Fruit fly (Drosophila melanogaster) whole organism, embryonic: ENCODE data around the gene CG43120.

Experiments
- Abd-B ChIP-seq: fragments of 200-800 bp; sonication (Bioruptor generic); optimal IDR thresholded peaks from 2 replicates; lab custom pipeline; 2018; ENCODE audit warnings: missing biosample characterization, mild to moderate bottlenecking, missing genetic modification characterization, moderate library complexity
- Atf-2 ChIP-seq: fragments of 200-800 bp; sonication (Bioruptor generic); optimal IDR thresholded peaks from 2 replicates; lab custom pipeline; 2016; ENCODE audit warnings: missing biosample characterization, missing genetic modification characterization
- Bteb2 ChIP-seq: fragments of 200-800 bp; sonication (Bioruptor generic); optimal IDR thresholded peaks from 2 replicates; lab custom pipeline; 2016; ENCODE audit warnings: missing biosample characterization, missing genetic modification characterization
- CG10147 ChIP-seq: fragments of 200-800 bp; sonication (Bioruptor generic); optimal IDR thresholded peaks from 2 replicates; lab custom pipeline; 2019; ENCODE audit warnings: missing biosample characterization, mild to moderate bottlenecking, missing genetic modification characterization, moderate library complexity
- CG10431 ChIP-seq: fragments of 200-800 bp; sonication (Bioruptor generic); optimal IDR thresholded peaks from 3 replicates; lab custom pipeline; 2018; ENCODE audit warnings: missing biosample characterization, mild to moderate bottlenecking, missing genetic modification characterization
- CG1233 ChIP-seq: fragments of 200-800 bp; sonication (Bioruptor generic); optimal IDR thresholded peaks from 4 replicates; lab custom pipeline; 2018; ENCODE audit warnings: missing biosample characterization, mild to moderate bottlenecking, missing genetic modification characterization
- CG12769 ChIP-seq: fragments of 200-800 bp; sonication (Bioruptor generic); optimal IDR thresholded peaks from 2 replicates; lab custom pipeline; 2019; ENCODE audit warnings: missing biosample characterization, mild to moderate bottlenecking, missing genetic modification characterization, moderate library complexity
- CG13287 ChIP-seq: fragments of 200-800 bp; sonication (Bioruptor generic); IDR thresholded peaks from 2 replicates; pipeline ENCODE4 v1.3.6; 2022; ENCODE audit warnings: missing biosample characterization, missing genetic modification characterization; ENCODE audit not compliant: partially characterized antibody
- CG15269 ChIP-seq: fragments of 200-800 bp; sonication (Bioruptor generic); optimal IDR thresholded peaks from 2 replicates; lab custom pipeline; 2018; ENCODE audit warnings: missing biosample characterization, mild to moderate bottlenecking, missing genetic modification characterization, moderate library complexity
- CG1647 ChIP-seq: fragments of 200-800 bp; sonication (Bioruptor generic); optimal IDR thresholded peaks from 3 replicates; lab custom pipeline; 2016; ENCODE audit warnings: missing biosample characterization, missing genetic modification characterization
- CG17186 ChIP-seq: fragments of 200-800 bp; sonication (Bioruptor generic); optimal IDR thresholded peaks from 3 replicates; lab custom pipeline; 2017; ENCODE audit warnings: missing biosample characterization, missing genetic modification reagents, missing genetic modification characterization
- CG2199 ChIP-seq: fragments of 200-800 bp; sonication (Bioruptor generic); IDR thresholded peaks from 3 replicates; pipeline ENCODE4 v1.3.6; 2022; ENCODE audit warnings: missing biosample characterization, missing genetic modification characterization
- CG30020 ChIP-seq: fragments of 200-800 bp; optimal IDR thresholded peaks from 2 replicates; lab custom pipeline; 2019; ENCODE audit warnings: missing biosample characterization, mild to moderate bottlenecking, missing genetic modification characterization, moderate library complexity
- CG34422 ChIP-seq: fragments of 200-800 bp; sonication (Bioruptor generic); IDR thresholded peaks from 3 replicates; pipeline ENCODE4 v1.3.6; 2022; ENCODE audit warnings: missing biosample characterization, missing genetic modification characterization
- CG4730 ChIP-seq: fragments of 200-800 bp; sonication (Bioruptor generic); IDR thresholded peaks from 2 replicates; pipeline ENCODE4 v1.3.6; 2022; ENCODE audit warnings: missing biosample characterization, missing genetic modification characterization
- CG6689 ChIP-seq: fragments of 200-800 bp; sonication (Bioruptor generic); IDR thresholded peaks from 2 replicates; pipeline ENCODE4 v1.3.6; 2022; ENCODE audit warnings: missing biosample characterization, missing genetic modification characterization
- CG7745 ChIP-seq: fragments of 200-800 bp; sonication (Bioruptor generic); optimal IDR thresholded peaks from 2 replicates; lab custom pipeline; 2018; ENCODE audit warnings: missing biosample characterization, mild to moderate bottlenecking, missing genetic modification characterization, moderate library complexity
- CG7928 ChIP-seq: fragments of 200-800 bp; sonication (Bioruptor generic); optimal IDR thresholded peaks from 2 replicates; lab custom pipeline; 2017; ENCODE audit warnings: missing biosample characterization, mild to moderate bottlenecking, missing genetic modification characterization
- CG8924 ChIP-seq: fragments of 200-800 bp; optimal IDR thresholded peaks from 3 replicates; lab custom pipeline; 2019; ENCODE audit warnings: missing biosample characterization, mild to moderate bottlenecking, missing genetic modification characterization, moderate library complexity
- CG9609 ChIP-seq: fragments of 200-800 bp; sonication (Bioruptor generic); optimal IDR thresholded peaks from 3 replicates; lab custom pipeline; 2016; ENCODE audit warnings: missing biosample characterization, missing genetic modification characterization
- CG9932 ChIP-seq: fragments of 200-800 bp; sonication (Bioruptor generic); IDR thresholded peaks from 2 replicates; pipeline ENCODE4 v1.3.6; 2022; ENCODE audit warnings: missing biosample characterization, missing genetic modification characterization
- CkIIα-i1 ChIP-seq: fragments of 200-800 bp; sonication (Bioruptor generic); IDR thresholded peaks from 2 replicates; pipeline ENCODE4 v1.3.6; 2022; ENCODE audit warnings: missing biosample characterization, missing genetic modification characterization
- Dp ChIP-seq: fragments of 200-800 bp; sonication (Bioruptor generic); optimal IDR thresholded peaks from 2 replicates; lab custom pipeline; 2018; ENCODE audit warnings: missing biosample characterization, mild to moderate bottlenecking, missing genetic modification characterization, moderate library complexity
- Hr51 ChIP-seq, 2 experiments: fragments of 200-800 bp; sonication (Bioruptor generic); optimal IDR thresholded peaks; 2 replicates in 1 of 2; 3 replicates in 1 of 2; lab custom pipeline; 2016 to 2018; ENCODE audit warnings: missing biosample characterization in 2 of 2, missing genetic modification characterization in 2 of 2, mild to moderate bottlenecking in 1 of 2, moderate library complexity in 1 of 2
- Jarid2 ChIP-seq: fragments of 200-800 bp; sonication (Bioruptor generic); optimal IDR thresholded peaks from 3 replicates; lab custom pipeline; 2017; ENCODE audit warnings: mild to moderate bottlenecking, missing biosample characterization, missing genetic modification reagents, missing genetic modification characterization
- Myb ChIP-seq: fragments of 200-800 bp; sonication (Bioruptor generic); optimal IDR thresholded peaks from 2 replicates; lab custom pipeline; 2016; ENCODE audit warnings: missing biosample characterization, missing genetic modification characterization
- NFAT ChIP-seq: fragments of 200-800 bp; sonication (Bioruptor generic); IDR thresholded peaks from 2 replicates; pipeline ENCODE4 v1.3.6; 2022; ENCODE audit warnings: missing biosample characterization, missing genetic modification characterization
- NK7.1 ChIP-seq: fragments of 200-800 bp; sonication (Bioruptor generic); optimal IDR thresholded peaks from 3 replicates; lab custom pipeline; 2016; ENCODE audit warnings: missing biosample characterization, missing genetic modification characterization
- Ptx1 ChIP-seq: fragments of 200-800 bp; sonication (Bioruptor generic); IDR thresholded peaks from 2 replicates; pipeline ENCODE4 v1.3.6; 2022; ENCODE audit warnings: missing biosample characterization, missing genetic modification characterization
- Rx ChIP-seq: fragments of 200-800 bp; sonication (Bioruptor generic); IDR thresholded peaks from 2 replicates; pipeline ENCODE4 v1.3.6; 2022; ENCODE audit warnings: missing biosample characterization, missing genetic modification characterization
- Tbp ChIP-seq: fragments of >200 bp; optimal IDR thresholded peaks from 2 replicates; lab custom pipeline; 2018; ENCODE audit warnings: missing biosample characterization, missing genetic modification characterization
- br ChIP-seq: fragments of >200 bp; optimal IDR thresholded peaks from 2 replicates; lab custom pipeline; 2017
- btn ChIP-seq: fragments of 200-800 bp; sonication (Bioruptor generic); optimal IDR thresholded peaks from 2 replicates; lab custom pipeline; 2016; ENCODE audit warnings: missing biosample characterization, missing genetic modification characterization
- corto ChIP-seq: fragments of 200-800 bp; sonication (Bioruptor generic); optimal IDR thresholded peaks from 2 replicates; lab custom pipeline; 2016; ENCODE audit warnings: missing biosample characterization, mild to moderate bottlenecking, missing genetic modification characterization, moderate library complexity
- esg ChIP-seq: fragments of 200-800 bp; sonication (Bioruptor generic); conservative IDR thresholded peaks from 2 replicates; pipeline ENCODE4 v1.3.6; 2022; ENCODE audit warnings: missing biosample characterization, missing genetic modification characterization
- fd102C ChIP-seq: fragments of 200-800 bp; sonication (Bioruptor generic); optimal IDR thresholded peaks from 2 replicates; lab custom pipeline; 2018; ENCODE audit warnings: missing biosample characterization, mild to moderate bottlenecking, missing genetic modification characterization, moderate library complexity
- grn ChIP-seq: fragments of 200-800 bp; sonication (Bioruptor generic); optimal IDR thresholded peaks from 3 replicates; lab custom pipeline; 2017; ENCODE audit warnings: missing biosample characterization, missing genetic modification characterization
- gsb ChIP-seq: fragments of 200-800 bp; sonication (Bioruptor generic); IDR thresholded peaks from 2 replicates; pipeline ENCODE4 v1.3.6; 2022; ENCODE audit warnings: missing biosample characterization, missing genetic modification characterization
- h ChIP-seq: fragments of >200 bp; optimal IDR thresholded peaks from 2 replicates; lab custom pipeline; 2017
- her ChIP-seq: fragments of 200-800 bp; sonication (Bioruptor generic); optimal IDR thresholded peaks from 2 replicates; lab custom pipeline; 2016; ENCODE audit warnings: missing biosample characterization, missing genetic modification characterization
- ind ChIP-seq: fragments of 200-800 bp; sonication (Bioruptor generic); optimal IDR thresholded peaks from 3 replicates; lab custom pipeline; 2016; ENCODE audit warnings: missing biosample characterization, missing genetic modification characterization
- lbe ChIP-seq: fragments of 200-800 bp; sonication (Bioruptor generic); optimal IDR thresholded peaks from 2 replicates; lab custom pipeline; 2016; ENCODE audit warnings: missing biosample characterization, mild to moderate bottlenecking, missing genetic modification characterization
- otp ChIP-seq: fragments of 200-800 bp; sonication (Bioruptor generic); IDR thresholded peaks from 3 replicates; pipeline ENCODE4, ENCODE4 v1.3.6; 2022; ENCODE audit warnings: missing biosample characterization, missing genetic modification characterization
- pnt ChIP-seq: fragments of 200-800 bp; sonication (Bioruptor generic); optimal IDR thresholded peaks from 3 replicates; lab custom pipeline; 2016; ENCODE audit warnings: missing biosample characterization, missing genetic modification characterization
- salm ChIP-seq: fragments of 200-800 bp; sonication (Bioruptor generic); optimal IDR thresholded peaks from 2 replicates; lab custom pipeline; 2018; ENCODE audit warnings: missing biosample characterization, mild to moderate bottlenecking, missing genetic modification characterization
- sc ChIP-seq, 3 experiments: fragments of >200 bp in 2 of 3; fragments of 200-800 bp in 1 of 3; sonication (Bioruptor generic) in 1 of 3; optimal IDR thresholded peaks; 2 replicates in 2 of 3; 3 replicates in 1 of 3; lab custom pipeline; 2017; ENCODE audit warnings: mild to moderate bottlenecking in 1 of 3, missing biosample characterization in 1 of 3, missing genetic modification characterization in 1 of 3, missing genetic modification reagents in 1 of 3
- slp2 ChIP-seq: fragments of 200-800 bp; sonication (Bioruptor generic); optimal IDR thresholded peaks from 2 replicates; lab custom pipeline; 2016; ENCODE audit warnings: missing biosample characterization, missing genetic modification characterization
- sqz ChIP-seq: fragments of 200-800 bp; sonication (Bioruptor generic); optimal IDR thresholded peaks from 3 replicates; lab custom pipeline; 2018; ENCODE audit warnings: missing biosample characterization, mild to moderate bottlenecking, missing genetic modification characterization
- tin ChIP-seq: fragments of 200-800 bp; sonication (Bioruptor generic); optimal IDR thresholded peaks from 3 replicates; lab custom pipeline; 2016; ENCODE audit warnings: missing biosample characterization, missing genetic modification characterization
- wor ChIP-seq: fragments of 200-800 bp; sonication (Bioruptor generic); IDR thresholded peaks from 2 replicates; pipeline ENCODE4 v1.3.6; 2022; ENCODE audit warnings: missing biosample characterization, missing genetic modification characterization
- zf30C ChIP-seq: fragments of 200-800 bp; sonication (Bioruptor generic); optimal IDR thresholded peaks from 3 replicates; lab custom pipeline; 2018; ENCODE audit warnings: missing biosample characterization, mild to moderate bottlenecking, missing genetic modification characterization

The CG43120 gene

DNA sequence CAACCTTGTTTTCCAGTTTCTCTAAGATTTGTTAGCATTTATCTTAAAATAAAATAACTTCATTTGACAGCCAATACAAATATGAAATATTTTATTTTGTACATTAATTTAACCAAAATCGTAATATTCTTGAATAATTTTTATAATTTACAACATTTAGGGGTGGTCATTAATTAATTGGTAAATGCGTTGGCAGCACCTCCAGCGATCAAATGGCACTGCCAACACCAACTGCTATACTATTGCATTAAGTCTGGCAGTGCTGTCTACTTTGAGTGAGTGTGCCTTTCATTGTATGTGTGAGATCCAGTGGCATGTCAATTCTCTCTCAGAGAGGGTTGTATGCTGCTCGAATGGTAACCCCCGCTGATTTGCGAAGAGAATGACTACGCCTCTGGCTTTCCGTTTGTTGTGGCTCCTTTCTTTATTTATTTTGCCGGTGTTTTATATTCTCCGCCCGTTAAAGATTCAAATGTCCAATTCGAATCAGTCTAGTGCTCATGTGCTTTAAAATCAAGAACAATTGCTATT lies 28.5 kb downstream of the CG43120 start, which contains the start of gene CG3919 (continued):
- TF ChIP-seq CG2199 (GFP tag; lab: Robert Waterston, UW): no peak; the same call in 2 of the 3 replicates
- peak; percentile 77 for TF ChIP-seq CG6689 (GFP tag; lab: Robert Waterston, UW)
- TF ChIP-seq CG9932 (GFP tag; lab: Robert Waterston, UW): peak; percentile 79
- TF ChIP-seq CG10147 (GFP tag; lab: Kevin White, UChicago): peak; percentile 39
- no peak for TF ChIP-seq gsb (GFP tag; lab: Robert Waterston, UW)
- TF ChIP-seq br (lab: Kevin White, UChicago): no peak
- peak; percentile 36 for TF ChIP-seq lbe (GFP tag; lab: Kevin White, UChicago)
- TF ChIP-seq CG1233 (GFP tag; lab: Kevin White, UChicago): peak; percentile 18
- no peak for TF ChIP-seq CG17186 (GFP tag; lab: Kevin White, UChicago)
- TF ChIP-seq CG34422 (GFP tag; lab: Robert Waterston, UW): peak; percentile 61; the same call in 2 of the 3 replicates
- peak; percentile 51; the same call in 1 of the 2 replicates for TF ChIP-seq Ptx1
- no peak for TF ChIP-seq CG30020 (tag; lab: Kevin White, UChicago)
- TF ChIP-seq CG10431 (GFP tag; lab: Kevin White, UChicago): no peak
- no peak; the same call in 1 of the 2 replicates for TF ChIP-seq Rx (GFP tag; lab: Robert Waterston, UW)
- TF ChIP-seq wor (GFP tag; lab: Robert Waterston, UW): peak; percentile 37
- TF ChIP-seq salm (tag; lab: Kevin White, UChicago): no peak
- TF ChIP-seq CG13287 (GFP tag; lab: Robert Waterston, UW): no peak
- TF ChIP-seq CkIIα-i1 (GFP tag; lab: Robert Waterston, UW): no peak
- TF ChIP-seq CG12769 (tag; lab: Kevin White, UChicago): peak; percentile 60
- TF ChIP-seq Jarid2 (GFP tag; lab: Kevin White, UChicago): no peak
- TF ChIP-seq Tbp: no peak
- peak; percentile 60 for TF ChIP-seq slp2 (GFP tag; lab: Kevin White, UChicago)
- peak; percentile 77; the same call in 2 of the 3 replicates for TF ChIP-seq otp (GFP tag; lab: Robert Waterston, UW)
- peak; percentile 47 for TF ChIP-seq CG15269 (tag; lab: Kevin White, UChicago)
- peak; percentile 49 for TF ChIP-seq Myb (GFP tag; lab: Kevin White, UChicago)
- no peak for TF ChIP-seq fd102C (GFP tag; lab: Kevin White, UChicago)
- no peak for TF ChIP-seq btn (GFP tag; lab: Kevin White, UChicago)
- TF ChIP-seq CG7745 (tag; lab: Kevin White, UChicago): peak; percentile 18
- peak; percentile 52 for TF ChIP-seq ind (GFP tag; lab: Kevin White, UChicago)
- TF ChIP-seq Abd-B: peak; percentile 88
- peak; percentile 39 for TF ChIP-seq tin
- no peak for TF ChIP-seq sqz (GFP tag; lab: Kevin White, UChicago)
- TF ChIP-seq Bteb2 (GFP tag; lab: Kevin White, UChicago): no peak
- TF ChIP-seq CG4730 (GFP tag; lab: Robert Waterston, UW): peak; percentile 25; the same call in 1 of the 2 replicates
- peak; percentile 59 for TF ChIP-seq CG9609
- TF ChIP-seq CG1647 (GFP tag; lab: Kevin White, UChicago): peak; percentile 25
- no peak for TF ChIP-seq zf30C (GFP tag; lab: Kevin White, UChicago)
- no peak for TF ChIP-seq sc (optimal IDR thresholded peaks at IDR 0.05; lab: Kevin White, UChicago)
- no peak for TF ChIP-seq sc (GFP tag; optimal IDR thresholded peaks at IDR 0.05; lab: Kevin White, UChicago)
- no peak for TF ChIP-seq h (lab: Kevin White, UChicago)
- TF ChIP-seq her (GFP tag; lab: Kevin White, UChicago): peak; percentile 73
- peak; percentile 52 for TF ChIP-seq Atf-2 (GFP tag; lab: Kevin White, UChicago)
- TF ChIP-seq CG8924 (tag; lab: Kevin White, UChicago): peak; percentile 69
- peak; percentile 38 for TF ChIP-seq pnt (GFP tag; lab: Kevin White, UChicago)
- peak; percentile 35; the same call in 1 of the 2 replicates for TF ChIP-seq esg (GFP tag; lab: Robert Waterston, UW)
- no peak for TF ChIP-seq corto
- TF ChIP-seq NK7.1 (GFP tag; lab: Kevin White, UChicago): peak; percentile 66
- TF ChIP-seq Dp (GFP tag; lab: Kevin White, UChicago): no peak
- TF ChIP-seq Hr51 (GFP tag; optimal IDR thresholded peaks at IDR 0.05; lab: Kevin White, UChicago): peak in 1 of 2 experiments; percentile 68
- TF ChIP-seq NFAT (GFP tag; lab: Robert Waterston, UW): peak; percentile 78
- TF ChIP-seq grn (GFP tag; lab: Kevin White, UChicago): no peak
- TF ChIP-seq CG7928 (GFP tag; lab: Kevin White, UChicago): peak; percentile 48
